Worm (Caenorhabditis elegans) whole organism, early embryonic: ENCODE data around the gene F26F12.5.

Experiments
- B0310.2 ChIP-seq: sonication (generic microtip); optimal IDR thresholded peaks from 2 replicates; lab custom pipeline; 2016; ENCODE audit warnings: mild to moderate bottlenecking, missing genetic modification characterization, missing compliant biosample characterization
- F13C5.2 ChIP-seq: sonication (generic microtip); optimal IDR thresholded peaks from 2 replicates; lab custom pipeline; 2017; ENCODE audit warnings: mild to moderate bottlenecking, missing genetic modification characterization, inconsistent platforms, missing compliant biosample characterization
- aly-1 ChIP-seq: sonication (generic microtip); optimal IDR thresholded peaks from 2 replicates; lab custom pipeline; 2016; ENCODE audit warnings: missing genetic modification characterization, missing compliant biosample characterization
- ama-1 ChIP-seq: fragments of 150-350 bp; optimal IDR thresholded peaks from 2 replicates; lab custom pipeline; 2014
- ceh-13 ChIP-seq: fragments of 200-800 bp; sonication (Bioruptor generic); optimal IDR thresholded peaks from 2 replicates; lab custom pipeline; 2018; ENCODE audit warnings: mild to moderate bottlenecking, missing genetic modification characterization, missing compliant biosample characterization
- ceh-36 ChIP-seq: sonication (generic microtip); optimal IDR thresholded peaks from 2 replicates; lab custom pipeline; 2016; ENCODE audit warnings: missing genetic modification characterization, inconsistent platforms, missing compliant biosample characterization
- ets-7 ChIP-seq: sonication (generic microtip); optimal IDR thresholded peaks from 2 replicates; lab custom pipeline; 2016; ENCODE audit warnings: missing genotype, missing genetic modification characterization, missing compliant biosample characterization
- flt-1 ChIP-seq: fragments of 200-800 bp; sonication (Bioruptor generic); IDR thresholded peaks from 2 replicates; pipeline ENCODE4 v1.3.6; 2022; ENCODE audit warnings: missing genetic modification characterization, missing compliant biosample characterization
- hmbx-1 ChIP-seq: sonication (generic microtip); optimal IDR thresholded peaks from 2 replicates; lab custom pipeline; 2016; ENCODE audit warnings: mild to moderate bottlenecking, missing genetic modification characterization, missing compliant biosample characterization
- hmg-4 ChIP-seq: fragments of 200-800 bp; sonication (Bioruptor generic); optimal IDR thresholded peaks from 2 replicates; lab custom pipeline; 2018; ENCODE audit warnings: mild to moderate bottlenecking, missing genetic modification characterization, missing compliant biosample characterization
- hnd-1 ChIP-seq: sonication (generic microtip); optimal IDR thresholded peaks from 2 replicates; lab custom pipeline; 2016; ENCODE audit warnings: missing genetic modification characterization, missing compliant biosample characterization
- pes-1 ChIP-seq: fragments of 200-800 bp; sonication (Bioruptor generic); IDR thresholded peaks from 2 replicates; pipeline ENCODE4 v1.3.6; 2022; ENCODE audit warnings: missing genetic modification reagents, missing genetic modification characterization, missing compliant biosample characterization
- scrt-1 ChIP-seq: fragments of 200-800 bp; sonication (Bioruptor generic); IDR thresholded peaks from 2 replicates; pipeline ENCODE4 v1.3.6; 2022; ENCODE audit warnings: missing genetic modification characterization, missing compliant biosample characterization
- sea-1 ChIP-seq: fragments of 200-800 bp; sonication (Bioruptor generic); conservative IDR thresholded peaks from 2 replicates; pipeline ENCODE4 v1.3.6; 2022; ENCODE audit warnings: missing genetic modification characterization, missing compliant biosample characterization
- tbx-11 ChIP-seq: fragments of 200-800 bp; sonication (Bioruptor generic); IDR thresholded peaks from 2 replicates; pipeline ENCODE4 v1.3.6; 2022; ENCODE audit warnings: missing genetic modification characterization, missing compliant biosample characterization
- tbx-37 ChIP-seq: fragments of 200-800 bp; sonication (Bioruptor generic); conservative IDR thresholded peaks from 2 replicates; pipeline ENCODE4 v1.3.6; 2022; ENCODE audit warnings: missing genetic modification reagents, missing genetic modification characterization, missing compliant biosample characterization
- tra-4 ChIP-seq: sonication (generic microtip); optimal IDR thresholded peaks from 2 replicates; lab custom pipeline; 2017; ENCODE audit warnings: missing genetic modification characterization, missing compliant biosample characterization

F26F12.5 gene

ce11 chrV:5836616-5836982 lies 28.4 kb downstream of the F26F12.5 start, which contains the start of gene col-140:
Gene col-140, minus strand, starts transcription at chrV:5836834.
- TF ChIP-seq scrt-1 (GFP tag; lab: Robert Waterston, UW) (no peak), F13C5.2 (no peak), tra-4 (tag; lab: Kevin White, UChicago) (no peak), flt-1 (GFP tag; lab: Robert Waterston, UW) (no peak), tbx-11 (GFP tag; lab: Robert Waterston, UW) (no peak), sea-1 (GFP tag; lab: Robert Waterston, UW) (no peak)

- 0 out of 2 replicates have a peak, but pooled peaks have one; percentile 23 for TF ChIP-seq tbx-11 (GFP tag; lab: Robert Waterston, UW)
- peak; percentile 9 for TF ChIP-seq hmg-4 (GFP tag; lab: Kevin White, UChicago)
- TF ChIP-seq aly-1 (tag; lab: Kevin White, UChicago), result no peak
These were observed 28.9 kb downstream of the F26F12.5 start for ce11 chrV:5835979-5836615.

ce11 chrV:5835397-5835796 lies 29.6 kb downstream of the F26F12.5 start:
- no peak for TF ChIP-seq tbx-11 (GFP tag; lab: Robert Waterston, UW)
- TF ChIP-seq ama-1 (lab: Kevin White, UChicago), result no peak
- no peak for TF ChIP-seq flt-1 (GFP tag; lab: Robert Waterston, UW)
- no peak for TF ChIP-seq ceh-36
- no peak for TF ChIP-seq F13C5.2
- TF ChIP-seq hmbx-1 (tag; lab: Kevin White, UChicago), result no peak
- no peak for TF ChIP-seq ceh-13 (GFP tag; lab: Kevin White, UChicago)
- no peak for TF ChIP-seq B0310.2 (tag; lab: Kevin White, UChicago)
- TF ChIP-seq tbx-37, result no peak
- no peak for TF ChIP-seq scrt-1 (GFP tag; lab: Robert Waterston, UW)
- no peak for TF ChIP-seq pes-1 (GFP tag; lab: Robert Waterston, UW)
- TF ChIP-seq hmg-4 (GFP tag; lab: Kevin White, UChicago), result no peak
- TF ChIP-seq tra-4 (tag; lab: Kevin White, UChicago), result no peak
- TF ChIP-seq ets-7 (tag; lab: Kevin White, UChicago), result no peak
- TF ChIP-seq sea-1 (GFP tag; lab: Robert Waterston, UW), result no peak
- TF ChIP-seq aly-1 (tag; lab: Kevin White, UChicago), result no peak
- TF ChIP-seq hnd-1, result no peak

ce11 chrV:5833531-5833930 lies 31.5 kb downstream of the F26F12.5 start, which contains the start of gene srh-76:
Gene srh-76, plus strand, starts transcription at chrV:5833831.
- TF ChIP-seq scrt-1 (GFP tag; lab: Robert Waterston, UW), result no peak
- TF ChIP-seq tbx-11 (GFP tag; lab: Robert Waterston, UW), result no peak
- TF ChIP-seq F13C5.2, result no peak
- no peak for TF ChIP-seq hmg-4 (GFP tag; lab: Kevin White, UChicago)

- TF ChIP-seq ceh-36 (no peak), hmg-4 (GFP tag; lab: Kevin White, UChicago) (no peak), tra-4 (tag; lab: Kevin White, UChicago) (no peak), F13C5.2 (no peak), hmbx-1 (tag; lab: Kevin White, UChicago) (no peak), tbx-37 (no peak), tbx-11 (GFP tag; lab: Robert Waterston, UW) (no peak), scrt-1 (GFP tag; lab: Robert Waterston, UW) (no peak), B0310.2 (tag; lab: Kevin White, UChicago) (no peak), pes-1 (GFP tag; lab: Robert Waterston, UW) (no peak), hnd-1 (no peak), ceh-13 (GFP tag; lab: Kevin White, UChicago) (no peak)
These were observed 32.2 kb downstream of the F26F12.5 start for ce11 chrV:5832799-5833198.

- no peak for TF ChIP-seq tbx-11 (GFP tag; lab: Robert Waterston, UW)
These were observed 33.7 kb downstream of the F26F12.5 start for ce11 chrV:5831253-5831652.

- TF ChIP-seq tra-4 (tag; lab: Kevin White, UChicago), result no peak
- no peak for TF ChIP-seq hmbx-1 (tag; lab: Kevin White, UChicago)
- no peak for TF ChIP-seq sea-1 (GFP tag; lab: Robert Waterston, UW)
- TF ChIP-seq hnd-1, result no peak
- TF ChIP-seq ama-1 (lab: Kevin White, UChicago), result no peak
- no peak for TF ChIP-seq flt-1 (GFP tag; lab: Robert Waterston, UW)
- no peak for TF ChIP-seq pes-1 (GFP tag; lab: Robert Waterston, UW)
- TF ChIP-seq F13C5.2, result no peak
- TF ChIP-seq ceh-13 (GFP tag; lab: Kevin White, UChicago), result no peak
- TF ChIP-seq ceh-36, result no peak
- no peak for TF ChIP-seq scrt-1 (GFP tag; lab: Robert Waterston, UW)
- no peak for TF ChIP-seq tbx-11 (GFP tag; lab: Robert Waterston, UW)
- no peak for TF ChIP-seq tbx-37
- TF ChIP-seq ets-7 (tag; lab: Kevin White, UChicago), result no peak
- no peak for TF ChIP-seq B0310.2 (tag; lab: Kevin White, UChicago)
- no peak for TF ChIP-seq aly-1 (tag; lab: Kevin White, UChicago)
These were observed 38.4 kb downstream of the F26F12.5 start, which contains the start of gene let-418 for ce11 chrV:5826592-5826991. Gene let-418, plus strand, starts transcription at chrV:5826833.

ce11 chrV:5825478-5825877 lies 39.5 kb downstream of the F26F12.5 start:
- TF ChIP-seq hnd-1 (no peak), ceh-13 (GFP tag; lab: Kevin White, UChicago) (no peak), hmbx-1 (tag; lab: Kevin White, UChicago) (no peak), sea-1 (GFP tag; lab: Robert Waterston, UW) (no peak), flt-1 (GFP tag; lab: Robert Waterston, UW) (no peak), aly-1 (tag; lab: Kevin White, UChicago) (no peak), ets-7 (tag; lab: Kevin White, UChicago) (no peak), tbx-11 (GFP tag; lab: Robert Waterston, UW) (no peak)
